Worm (Caenorhabditis elegans): ENCODE measurements around the gene nhr-263.

DNA sequence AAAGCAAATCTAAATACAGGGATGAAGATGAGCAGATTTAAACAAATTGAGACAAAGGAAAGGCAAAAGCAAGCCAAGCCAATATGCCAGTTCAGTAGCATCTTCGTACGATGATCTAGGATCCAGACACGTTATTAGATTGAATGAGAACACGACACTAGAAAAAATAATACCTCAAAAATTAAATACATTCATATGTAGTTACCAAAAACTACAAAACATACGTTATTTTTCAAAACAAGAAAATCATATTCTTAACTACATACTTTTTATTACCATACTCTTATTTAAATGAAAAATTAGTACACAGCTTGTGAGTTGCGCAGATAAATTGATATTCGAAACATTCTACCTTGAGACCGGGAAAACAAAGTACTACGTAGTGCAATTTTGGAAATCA is 28.6 kb downstream of the nhr-263 start, which contains the start of gene srx-6:
- no peak for TF ChIP-seq med-1 (GFP tag; optimal IDR thresholded peaks at IDR 0.05; ENCODE audit: insufficient read depth)
- TF ChIP-seq klf-2 (GFP tag; conservative IDR thresholded peaks at IDR 0.05) = no peak
- no peak for TF ChIP-seq T22C8.4 (GFP tag; IDR thresholded peaks at IDR 0.05)
- no peak for TF ChIP-seq flt-1 (GFP tag; IDR thresholded peaks at IDR 0.05)
- TF ChIP-seq cog-1 (tag; optimal IDR thresholded peaks at IDR 0.05) = no peak
- no peak for TF ChIP-seq ref-1 (GFP tag; conservative IDR thresholded peaks at IDR 0.05)
- no peak for TF ChIP-seq tab-1 (GFP tag; IDR thresholded peaks at IDR 0.05)
